Worm (Caenorhabditis elegans) whole organism, L1 larva: Measurements from ENCODE around the gene srbc-66.
"Not testable (repeated sequence)": the region's sequence is repeated elsewhere in the genome, so short reads cannot be mapped to it uniquely, and the experiment has no call there.

Experiments
- C04F5.9 ChIP-seq: sonication (generic microtip); optimal IDR thresholded peaks from 2 replicates; lab custom pipeline; 2016; ENCODE audit warnings: missing genetic modification characterization, missing compliant biosample characterization
- C16A3.4 ChIP-seq: fragments of 150-350 bp; optimal IDR thresholded peaks from 2 replicates; lab custom pipeline; 2014; ENCODE audit warnings: missing biosample characterization, missing genetic modification characterization
- C34B4.2 ChIP-seq: sonication (generic microtip); optimal IDR thresholded peaks from 2 replicates; lab custom pipeline; 2017; ENCODE audit warnings: mild to moderate bottlenecking, missing genetic modification characterization, missing compliant biosample characterization
- Y116A8C.19 ChIP-seq: sonication (generic microtip); optimal IDR thresholded peaks from 2 replicates; lab custom pipeline; 2016; ENCODE audit warnings: missing compliant biosample characterization, missing genetic modification characterization, borderline replicate concordance
- alr-1 ChIP-seq: fragments of 200-800 bp; sonication (Bioruptor generic); optimal IDR thresholded peaks from 2 replicates; lab custom pipeline; 2018; ENCODE audit warnings: borderline replicate concordance, mild to moderate bottlenecking, missing genetic modification characterization, missing compliant biosample characterization
- aly-2 ChIP-seq: fragments of 150-350 bp; optimal IDR thresholded peaks from 2 replicates; lab custom pipeline; 2014; ENCODE audit warnings: missing biosample characterization, missing genetic modification characterization
- ceh-63 ChIP-seq: fragments of 200-800 bp; sonication (Bioruptor generic); optimal IDR thresholded peaks from 2 replicates; lab custom pipeline; 2018; ENCODE audit warnings: mild to moderate bottlenecking, missing genetic modification characterization, missing compliant biosample characterization
- ces-1 ChIP-seq: fragments of 150-350 bp; optimal IDR thresholded peaks from 2 replicates; lab custom pipeline; 2014; ENCODE audit warnings: missing biosample characterization, missing genetic modification reagents, missing genetic modification characterization
- dsc-1 ChIP-seq: sonication (generic microtip); optimal IDR thresholded peaks from 2 replicates; lab custom pipeline; 2016; ENCODE audit warnings: mild to moderate bottlenecking, missing genetic modification characterization, missing compliant biosample characterization
- egl-27 ChIP-seq, 2 experiments: fragments of 150-350 bp in 1 of 2; sonication (generic microtip); optimal IDR thresholded peaks; 3 replicates each; lab custom pipeline; 2017 to 2018; ENCODE audit warnings: missing biosample characterization in 2 of 2, missing genetic modification characterization in 2 of 2, missing genetic modification reagents in 2 of 2
- elt-3 ChIP-seq, 6 experiments: fragments of 150-350 bp in 1 of 6; sonication (generic microtip); optimal IDR thresholded peaks; 2 replicates each; lab custom pipeline; 2017 to 2018; ENCODE audit warnings: missing biosample characterization in 6 of 6, missing genetic modification characterization in 6 of 6, inconsistent platforms in 1 of 6
- ets-5 ChIP-seq: fragments of 200-800 bp; sonication (Bioruptor generic); IDR thresholded peaks from 2 replicates; pipeline ENCODE4 v1.3.6; 2022; ENCODE audit warnings: missing genetic modification characterization, missing compliant biosample characterization
- fkh-10 ChIP-seq: sonication (generic microtip); optimal IDR thresholded peaks from 2 replicates; lab custom pipeline; 2017; ENCODE audit warnings: missing biosample characterization, missing genetic modification reagents, missing genetic modification characterization
- fkh-4 ChIP-seq: sonication (generic microtip); optimal IDR thresholded peaks from 2 replicates; lab custom pipeline; 2016; ENCODE audit warnings: missing compliant biosample characterization, missing genetic modification characterization, borderline replicate concordance
- fkh-8 ChIP-seq: sonication (generic microtip); optimal IDR thresholded peaks from 2 replicates; lab custom pipeline; 2016; ENCODE audit warnings: mild to moderate bottlenecking, missing genetic modification characterization, missing compliant biosample characterization
- hpl-2 ChIP-seq: fragments of 150-350 bp; optimal IDR thresholded peaks from 2 replicates; lab custom pipeline; 2014; ENCODE audit warnings: missing biosample characterization, missing genetic modification reagents, missing genetic modification characterization
- jun-1 ChIP-seq: fragments of 150-350 bp; optimal IDR thresholded peaks from 2 replicates; lab custom pipeline; 2014; ENCODE audit warnings: missing biosample characterization, missing genetic modification reagents, missing genetic modification characterization
- lin-14 ChIP-seq: fragments of 200-800 bp; sonication (Bioruptor generic); optimal IDR thresholded peaks from 2 replicates; lab custom pipeline; 2018; ENCODE audit warnings: mild to moderate bottlenecking, missing genetic modification characterization, moderate library complexity, missing compliant biosample characterization
- lin-35 ChIP-seq, 2 experiments: fragments of 150-350 bp; optimal IDR thresholded peaks; 2 replicates each; lab custom pipeline; 2014; ENCODE audit warnings: missing biosample characterization in 2 of 2, missing genetic modification characterization in 2 of 2, missing genetic modification reagents in 2 of 2
- lir-3 ChIP-seq: sonication (generic microtip); optimal IDR thresholded peaks from 2 replicates; lab custom pipeline; 2016; ENCODE audit warnings: mild to moderate bottlenecking, missing genetic modification characterization, moderate library complexity, missing compliant biosample characterization; ENCODE audit not compliant: poor library complexity
- mef-2 ChIP-seq: fragments of 150-350 bp; optimal IDR thresholded peaks from 2 replicates; lab custom pipeline; 2014; ENCODE audit warnings: missing biosample characterization, missing genetic modification characterization
- nhr-11 ChIP-seq: fragments of 150-350 bp; optimal IDR thresholded peaks from 2 replicates; lab custom pipeline; 2014; ENCODE audit warnings: missing biosample characterization, missing genetic modification characterization
- nhr-19 ChIP-seq: fragments of 200-800 bp; sonication (Bioruptor generic); conservative IDR thresholded peaks from 2 replicates; pipeline ENCODE4 v1.3.6; 2022; ENCODE audit warnings: missing genetic modification characterization, missing compliant biosample characterization
- nhr-28 ChIP-seq: fragments of 150-350 bp; optimal IDR thresholded peaks from 2 replicates; lab custom pipeline; 2014; ENCODE audit warnings: missing biosample characterization, missing genetic modification characterization
- nhr-76 ChIP-seq: sonication (generic microtip); optimal IDR thresholded peaks from 2 replicates; lab custom pipeline; 2017; ENCODE audit warnings: missing biosample characterization, missing genetic modification characterization
- nhr-77 ChIP-seq: fragments of 150-350 bp; optimal IDR thresholded peaks from 2 replicates; lab custom pipeline; 2014; ENCODE audit warnings: missing biosample characterization, missing genetic modification characterization
- nhr-84 ChIP-seq: sonication (generic microtip); optimal IDR thresholded peaks from 2 replicates; lab custom pipeline; 2017; ENCODE audit warnings: missing biosample characterization, missing genetic modification characterization
- nhr-85 ChIP-seq: sonication (generic microtip); peaks from one replicate; lab custom pipeline; 2016; ENCODE audit warnings: missing genetic modification characterization, inconsistent platforms, missing compliant biosample characterization
- rnt-1 ChIP-seq: sonication (generic microtip); optimal IDR thresholded peaks from 2 replicates; lab custom pipeline; 2016; ENCODE audit warnings: mild to moderate bottlenecking, missing genetic modification characterization, moderate library complexity, missing compliant biosample characterization
- skn-1 ChIP-seq: fragments of 150-350 bp; optimal IDR thresholded peaks from 2 replicates; lab custom pipeline; 2014; ENCODE audit warnings: missing biosample characterization, missing genetic modification characterization
- snpc-4 ChIP-seq: fragments of 150-350 bp; optimal IDR thresholded peaks from 2 replicates; lab custom pipeline; 2014; ENCODE audit warnings: missing biosample characterization, missing genetic modification characterization
- sup-37 ChIP-seq: fragments of 200-800 bp; sonication (Bioruptor generic); optimal IDR thresholded peaks from 2 replicates; lab custom pipeline; 2018; ENCODE audit warnings: mild to moderate bottlenecking, missing genetic modification characterization, missing compliant biosample characterization
- tbx-2 ChIP-seq: sonication (generic microtip); optimal IDR thresholded peaks from 2 replicates; lab custom pipeline; 2016; ENCODE audit warnings: missing genetic modification characterization, missing compliant biosample characterization
- unc-86 ChIP-seq: sonication (generic microtip); optimal IDR thresholded peaks from 2 replicates; lab custom pipeline; 2016; ENCODE audit warnings: missing genetic modification characterization, missing compliant biosample characterization
- unc-98 ChIP-seq: fragments of 200-800 bp; sonication (Bioruptor generic); IDR thresholded peaks from 2 replicates; pipeline ENCODE4 v1.3.6; 2022; ENCODE audit warnings: missing genetic modification characterization, missing compliant biosample characterization
- vab-15 ChIP-seq: sonication (generic microtip); optimal IDR thresholded peaks from 2 replicates; lab custom pipeline; 2017; ENCODE audit warnings: missing genotype, mild to moderate bottlenecking, missing genetic modification characterization, missing compliant biosample characterization
- zag-1 ChIP-seq: fragments of 150-350 bp; optimal IDR thresholded peaks from 2 replicates; lab custom pipeline; 2014; ENCODE audit warnings: missing biosample characterization, missing genetic modification characterization
- ztf-4 ChIP-seq: fragments of 150-350 bp; optimal IDR thresholded peaks from 2 replicates; lab custom pipeline; 2014; ENCODE audit warnings: missing biosample characterization, missing genetic modification characterization

srbc-66 gene

ce11 chrV:3505745-3506144 lies 24.8 kb upstream of the srbc-66 start (continued):
- no peak for TF ChIP-seq egl-27 (tag; optimal IDR thresholded peaks at IDR 0.05; lab: Kevin White, UChicago)
- no peak for TF ChIP-seq jun-1 (tag; lab: Kevin White, UChicago)
- no peak for TF ChIP-seq C34B4.2 (tag; lab: Kevin White, UChicago)
- no peak for TF ChIP-seq dsc-1 (tag; lab: Kevin White, UChicago)
- TF ChIP-seq Y116A8C.19 (tag; lab: Kevin White, UChicago) = no peak
- no peak for TF ChIP-seq vab-15 (tag; lab: Kevin White, UChicago)
- TF ChIP-seq nhr-19 (GFP tag; lab: Robert Waterston, UW) = no peak
- no peak for TF ChIP-seq ztf-4 (tag; lab: Kevin White, UChicago)
- TF ChIP-seq nhr-77 (tag; lab: Kevin White, UChicago) = no peak
- no peak for TF ChIP-seq alr-1 (tag; lab: Kevin White, UChicago)
- no peak for TF ChIP-seq nhr-76
- no peak for TF ChIP-seq unc-86 (tag; lab: Kevin White, UChicago)
- TF ChIP-seq nhr-85 (tag; lab: Kevin White, UChicago) = peak; percentile 74
- no peak for TF ChIP-seq fkh-8
- no peak for TF ChIP-seq snpc-4 (tag; lab: Kevin White, UChicago)
- no peak for TF ChIP-seq ets-5 (GFP tag; lab: Robert Waterston, UW)

ce11 chrV:3506252-3506651 lies 24.3 kb upstream of the srbc-66 start, which contains the start of gene ugt-64:
Gene ugt-64 (minus strand): TSS chrV:3506352.
- not testable (repeated sequence) for TF ChIP-seq lir-3 (tag; lab: Kevin White, UChicago); nhr-28 (tag; lab: Kevin White, UChicago); lin-14

- TF ChIP-seq vab-15 (tag; lab: Kevin White, UChicago) = no peak
- TF ChIP-seq alr-1 (tag; lab: Kevin White, UChicago) = no peak
- TF ChIP-seq ces-1 (GFP tag; lab: Kevin White, UChicago) = no peak
- no peak for TF ChIP-seq dsc-1 (tag; lab: Kevin White, UChicago)
- TF ChIP-seq rnt-1 (tag; lab: Kevin White, UChicago) = no peak
- no peak for TF ChIP-seq mef-2 (tag; lab: Kevin White, UChicago)
- no peak for TF ChIP-seq C04F5.9 (tag; lab: Kevin White, UChicago)
- TF ChIP-seq hpl-2 = no peak
These were observed 22.8 kb upstream of the srbc-66 start, which contains the start of gene str-225 for ce11 chrV:3507691-3508090. Gene str-225 (plus strand): TSS chrV:3507822.

ce11 chrV:3509878-3510277 lies 20.6 kb upstream of the srbc-66 start, which contains the start of gene str-228:
Gene str-228 (plus strand): TSS chrV:3510178.
- TF ChIP-seq aly-2 (tag; lab: Kevin White, UChicago) = no peak
- TF ChIP-seq skn-1 = no peak
- TF ChIP-seq nhr-76 = no peak
- no peak for TF ChIP-seq fkh-4 (tag; lab: Kevin White, UChicago)
- TF ChIP-seq tbx-2 (tag; lab: Kevin White, UChicago) = no peak
- TF ChIP-seq ceh-63 = no peak
- no peak for TF ChIP-seq nhr-11 (tag; lab: Kevin White, UChicago)
- TF ChIP-seq lin-35 (GFP tag; optimal IDR thresholded peaks at IDR 0.05; lab: Kevin White, UChicago) = no peak
- no peak for TF ChIP-seq fkh-10 (GFP tag; lab: Kevin White, UChicago)
- no peak for TF ChIP-seq nhr-28 (tag; lab: Kevin White, UChicago)
- no peak for TF ChIP-seq Y116A8C.19 (tag; lab: Kevin White, UChicago)
- no peak for TF ChIP-seq nhr-19 (GFP tag; lab: Robert Waterston, UW)
- no peak for TF ChIP-seq fkh-8
- no peak for TF ChIP-seq sup-37 (GFP tag; lab: Kevin White, UChicago)
- TF ChIP-seq elt-3 (tag; optimal IDR thresholded peaks at IDR 0.05; lab: Kevin White, UChicago) = no peak
- no peak for TF ChIP-seq zag-1 (tag; lab: Kevin White, UChicago)
- no peak for TF ChIP-seq C16A3.4 (tag; lab: Kevin White, UChicago)
- no peak for TF ChIP-seq egl-27 (tag; optimal IDR thresholded peaks at IDR 0.05; lab: Kevin White, UChicago)
- no peak for TF ChIP-seq nhr-84 (tag; lab: Kevin White, UChicago)
- no peak for TF ChIP-seq unc-98 (GFP tag; lab: Robert Waterston, UW)
